Fruit fly (Drosophila melanogaster) whole organism, pupa: ENCODE data around the gene CG3961.
A peak's percentile ranks its signal among the peaks of the same experiment; 100 is the strongest.

Experiments used
- CG15710 ChIP-seq: fragments of 200-800 bp; sonication (Bioruptor generic); optimal IDR thresholded peaks from 2 replicates; lab custom pipeline; 2018; ENCODE audit warnings: missing biosample characterization, mild to moderate bottlenecking, missing genetic modification characterization, moderate library complexity
- CG17806 ChIP-seq: fragments of 200-800 bp; sonication (Bioruptor generic); optimal IDR thresholded peaks from 2 replicates; lab custom pipeline; 2018; ENCODE audit warnings: missing biosample characterization, mild to moderate bottlenecking, missing genetic modification characterization, moderate library complexity
- CG32121 ChIP-seq: fragments of 200-800 bp; sonication (Bioruptor generic); IDR thresholded peaks from 2 replicates; pipeline ENCODE4 v1.3.6; 2022; ENCODE audit warnings: missing biosample characterization, missing genetic modification characterization
- CG4496 ChIP-seq: fragments of 200-800 bp; sonication (Bioruptor generic); IDR thresholded peaks from 3 replicates; pipeline ENCODE4 v1.3.6; 2022; ENCODE audit warnings: missing biosample characterization, missing genetic modification characterization
- CG8159 ChIP-seq: fragments of 200-800 bp; sonication (Bioruptor generic); optimal IDR thresholded peaks from 3 replicates; lab custom pipeline; 2018; ENCODE audit warnings: missing biosample characterization, mild to moderate bottlenecking, missing genetic modification characterization, moderate library complexity
- CG8301 ChIP-seq: fragments of 200-800 bp; sonication (Bioruptor generic); optimal IDR thresholded peaks from 2 replicates; lab custom pipeline; 2018; ENCODE audit warnings: missing biosample characterization, mild to moderate bottlenecking, missing genetic modification characterization
- EcR ChIP-seq: fragments of 200-800 bp; sonication (Bioruptor generic); optimal IDR thresholded peaks from 3 replicates; lab custom pipeline; 2019; ENCODE audit warnings: missing biosample characterization, missing genetic modification characterization, mild to moderate bottlenecking, moderate library complexity, missing genetic modification reagents
- Pif1A ChIP-seq: fragments of 200-800 bp; sonication (Bioruptor generic); optimal IDR thresholded peaks from 3 replicates; lab custom pipeline; 2016; ENCODE audit warnings: missing biosample characterization, missing genetic modification characterization
- Snoo ChIP-seq: fragments of 200-800 bp; sonication (Bioruptor generic); optimal IDR thresholded peaks from 3 replicates; lab custom pipeline; 2017; ENCODE audit warnings: missing biosample characterization, mild to moderate bottlenecking, missing genetic modification characterization, inconsistent platforms
- gl ChIP-seq: fragments of 200-800 bp; sonication (Bioruptor generic); optimal IDR thresholded peaks from 2 replicates; lab custom pipeline; 2018; ENCODE audit warnings: missing biosample characterization, mild to moderate bottlenecking, missing genetic modification characterization

dm6 chr3L:18898770-18899278, 8.5 kb upstream of the CG3961 start, which contains the start of gene RpL26:
- TF ChIP-seq CG4496 (GFP tag; lab: Robert Waterston, UW): 0 out of 3 replicates have a peak, but pooled peaks have one; percentile 16
- TF ChIP-seq Pif1A (GFP tag; lab: Kevin White, UChicago): no peak
- peak; percentile 33 for TF ChIP-seq gl
- no peak for TF ChIP-seq CG8301
- TF ChIP-seq Snoo (tag; lab: Kevin White, UChicago): peak; percentile 51
- TF ChIP-seq CG15710: peak; percentile 65
- TF ChIP-seq CG8159 (tag; lab: Kevin White, UChicago): peak; percentile 54
- TF ChIP-seq CG32121 (GFP tag; lab: Robert Waterston, UW): peak; percentile 27; the same call in 1 of the 2 replicates
- TF ChIP-seq CG17806 (tag; lab: Kevin White, UChicago): peak; percentile 23
- no peak for TF ChIP-seq EcR (GFP tag; lab: Kevin White, UChicago)
